Worm (Caenorhabditis elegans) whole organism, L4 larva: Measurements from ENCODE around the gene gldc-1.

Experiments used
- F37D6.2 ChIP-seq: sonication (generic microtip); optimal IDR thresholded peaks from 2 replicates; lab custom pipeline; 2016; ENCODE audit warnings: mild to moderate bottlenecking, missing genetic modification characterization, missing compliant biosample characterization
- F49E8.2 ChIP-seq: sonication (generic microtip); optimal IDR thresholded peaks from 2 replicates; lab custom pipeline; 2016; ENCODE audit warnings: missing compliant biosample characterization, mild to moderate bottlenecking, missing genetic modification characterization, borderline replicate concordance
- R02D3.7 ChIP-seq: fragments of 150-350 bp; sonication (generic microtip); optimal IDR thresholded peaks from 3 replicates; lab custom pipeline; 2014; ENCODE audit warnings: missing biosample characterization, missing genetic modification characterization
- Y48G9A.11 ChIP-seq: fragments of 200-800 bp; sonication (Bioruptor generic); IDR thresholded peaks from 2 replicates; pipeline ENCODE4 v1.3.6; 2022; ENCODE audit warnings: missing genetic modification reagents, missing genetic modification characterization, missing compliant biosample characterization
- aly-2 ChIP-seq: sonication (generic microtip); optimal IDR thresholded peaks from 2 replicates; lab custom pipeline; 2018; ENCODE audit warnings: missing biosample characterization, missing genetic modification characterization
- attf-4 ChIP-seq: sonication (generic microtip); optimal IDR thresholded peaks from 3 replicates; lab custom pipeline; 2017; ENCODE audit warnings: missing biosample characterization, missing genetic modification characterization
- ceh-32 ChIP-seq: sonication (generic microtip); optimal IDR thresholded peaks from 2 replicates; lab custom pipeline; 2016; ENCODE audit warnings: mild to moderate bottlenecking, missing genetic modification characterization, missing compliant biosample characterization; ENCODE audit not compliant: poor library complexity
- ceh-44 ChIP-seq: fragments of 200-800 bp; sonication (Bioruptor generic); IDR thresholded peaks from 2 replicates; pipeline ENCODE4 v1.3.6; 2022; ENCODE audit warnings: missing genetic modification reagents, missing genetic modification characterization, missing compliant biosample characterization
- ctbp-1 ChIP-seq: fragments of 200-800 bp; sonication (Bioruptor generic); IDR thresholded peaks from 2 replicates; pipeline ENCODE4 v1.3.6; 2022; ENCODE audit warnings: missing genetic modification reagents, missing genetic modification characterization, missing compliant biosample characterization
- daf-16 ChIP-seq, 3 experiments: sonication (generic microtip); optimal IDR thresholded peaks; 2 replicates each; lab custom pipeline; 2016 to 2017; ENCODE audit warnings: missing genetic modification characterization in 3 of 3, missing genetic modification reagents in 3 of 3, mild to moderate bottlenecking in 2 of 3, missing compliant biosample characterization in 2 of 3, missing biosample characterization in 1 of 3, moderate library complexity in 1 of 3
- daf-19 ChIP-seq: fragments of 200-800 bp; sonication (Bioruptor generic); conservative IDR thresholded peaks from 2 replicates; pipeline ENCODE4 v1.3.6; 2022; ENCODE audit warnings: missing genetic modification characterization, missing compliant biosample characterization
- dmd-8 ChIP-seq: fragments of 200-800 bp; sonication (Bioruptor generic); IDR thresholded peaks from 2 replicates; pipeline ENCODE4 v1.3.6; 2022; ENCODE audit warnings: missing genetic modification characterization, missing compliant biosample characterization
- dmd-9 ChIP-seq: fragments of 200-800 bp; sonication (Bioruptor generic); IDR thresholded peaks from 2 replicates; pipeline ENCODE4 v1.3.6; 2022; ENCODE audit warnings: missing genetic modification reagents, missing genetic modification characterization, missing compliant biosample characterization
- dpl-1 ChIP-seq: fragments of 150-350 bp; optimal IDR thresholded peaks from 2 replicates; lab custom pipeline; 2014; ENCODE audit warnings: missing biosample characterization, missing genetic modification reagents, missing genetic modification characterization
- egl-43 ChIP-seq: fragments of 200-800 bp; sonication (Bioruptor generic); IDR thresholded peaks from 2 replicates; pipeline ENCODE4 v1.3.6; 2022; ENCODE audit warnings: missing genetic modification reagents, missing genetic modification characterization, missing compliant biosample characterization
- fkh-10 ChIP-seq: fragments of 150-350 bp; optimal IDR thresholded peaks from 2 replicates; lab custom pipeline; 2014; ENCODE audit warnings: missing biosample characterization, missing genetic modification reagents, missing genetic modification characterization
- fos-1 ChIP-seq: fragments of 150-350 bp; optimal IDR thresholded peaks from 2 replicates; lab custom pipeline; 2014; ENCODE audit warnings: missing biosample characterization, missing genetic modification characterization
- gei-8 ChIP-seq: fragments of 200-800 bp; sonication (Bioruptor generic); optimal IDR thresholded peaks from 2 replicates; lab custom pipeline; 2018; ENCODE audit warnings: mild to moderate bottlenecking, missing genetic modification characterization, missing compliant biosample characterization
- hlh-11 ChIP-seq: fragments of 200-800 bp; sonication (Bioruptor generic); optimal IDR thresholded peaks from 2 replicates; lab custom pipeline; 2018; ENCODE audit warnings: mild to moderate bottlenecking, missing genetic modification characterization, missing compliant biosample characterization
- hmg-1.1 ChIP-seq: fragments of 200-800 bp; sonication (Bioruptor generic); IDR thresholded peaks from 2 replicates; pipeline ENCODE4 v1.3.6; 2022; ENCODE audit warnings: missing genetic modification reagents, missing genetic modification characterization, missing compliant biosample characterization
- lin-1 ChIP-seq: fragments of 200-800 bp; sonication (Bioruptor generic); IDR thresholded peaks from 2 replicates; pipeline ENCODE4 v1.3.6; 2022; ENCODE audit warnings: missing genetic modification reagents, missing genetic modification characterization, missing compliant biosample characterization
- lin-13 ChIP-seq: fragments of 150-350 bp; optimal IDR thresholded peaks from 2 replicates; lab custom pipeline; 2014; ENCODE audit warnings: missing biosample characterization, missing genetic modification reagents, missing genetic modification characterization
- lin-29 ChIP-seq: fragments of 200-800 bp; sonication (Bioruptor generic); IDR thresholded peaks from 2 replicates; pipeline ENCODE4 v1.3.6; 2022; ENCODE audit warnings: missing genetic modification reagents, missing genetic modification characterization, missing compliant biosample characterization
- lin-39 ChIP-seq: fragments of 150-350 bp; optimal IDR thresholded peaks from 2 replicates; lab custom pipeline; 2014; ENCODE audit warnings: missing biosample characterization, missing genetic modification reagents, missing genetic modification characterization
- lsy-2 ChIP-seq, 2 experiments: fragments of 150-350 bp in 1 of 2; sonication (generic microtip) in 1 of 2; optimal IDR thresholded peaks; 2 replicates each; lab custom pipeline; 2014 to 2017; ENCODE audit warnings: missing biosample characterization in 2 of 2, missing genetic modification characterization in 2 of 2
- madf-9 ChIP-seq: fragments of 200-800 bp; sonication (Bioruptor generic); conservative IDR thresholded peaks from 2 replicates; pipeline ENCODE4 v1.3.6; 2022; ENCODE audit warnings: missing genetic modification reagents, missing genetic modification characterization, missing compliant biosample characterization
- mdl-1 ChIP-seq, 2 experiments: fragments of 150-350 bp in 1 of 2; sonication (generic microtip) in 1 of 2; optimal IDR thresholded peaks; 2 replicates each; lab custom pipeline; 2014 to 2017; ENCODE audit warnings: missing biosample characterization in 2 of 2, missing genetic modification characterization in 2 of 2
- mes-2 ChIP-seq: sonication (generic microtip); optimal IDR thresholded peaks from 2 replicates; lab custom pipeline; 2016; ENCODE audit warnings: missing genotype, mild to moderate bottlenecking, missing genetic modification characterization, missing compliant biosample characterization; ENCODE audit not compliant: poor library complexity, severe bottlenecking
- nhr-11 ChIP-seq: fragments of 150-350 bp; optimal IDR thresholded peaks from 2 replicates; lab custom pipeline; 2014; ENCODE audit warnings: missing biosample characterization, missing genetic modification characterization
- nhr-237 ChIP-seq: sonication (generic microtip); optimal IDR thresholded peaks from 2 replicates; lab custom pipeline; 2017; ENCODE audit warnings: missing biosample characterization, missing genetic modification characterization
- nhr-41 ChIP-seq: fragments of 200-800 bp; sonication (Bioruptor generic); IDR thresholded peaks from 2 replicates; pipeline ENCODE4 v1.3.6; 2022; ENCODE audit warnings: missing genetic modification reagents, missing genetic modification characterization, missing compliant biosample characterization
- nhr-42 ChIP-seq: fragments of 200-800 bp; sonication (Bioruptor generic); IDR thresholded peaks from 2 replicates; pipeline ENCODE4 v1.3.6; 2022; ENCODE audit warnings: missing genetic modification characterization, missing compliant biosample characterization
- nhr-48 ChIP-seq: sonication (generic microtip); optimal IDR thresholded peaks from 2 replicates; lab custom pipeline; 2016; ENCODE audit warnings: mild to moderate bottlenecking, missing genetic modification characterization, missing compliant biosample characterization
- pha-4 ChIP-seq, 2 experiments: fragments of 150-350 bp in 1 of 2; fragments of 200-800 bp in 1 of 2; sonication (Bioruptor generic) in 1 of 2; IDR thresholded peaks in 1 of 2; optimal IDR thresholded peaks in 1 of 2; 2 replicates each; pipeline versions ENCODE4 v1.3.6 to Lab custom; 2014 to 2022; ENCODE audit warnings: missing genetic modification characterization in 2 of 2, missing genetic modification reagents in 2 of 2, missing biosample characterization in 1 of 2, missing compliant biosample characterization in 1 of 2
- php-3 ChIP-seq: fragments of 200-800 bp; sonication (Bioruptor generic); IDR thresholded peaks from 2 replicates; pipeline ENCODE4 v1.3.6; 2022; ENCODE audit warnings: missing genetic modification reagents, missing genetic modification characterization, missing compliant biosample characterization
- pqm-1 ChIP-seq: sonication (generic microtip); optimal IDR thresholded peaks from 2 replicates; lab custom pipeline; 2017; ENCODE audit warnings: missing biosample characterization, missing genetic modification characterization
- saeg-2 ChIP-seq: fragments of 200-800 bp; sonication (Bioruptor generic); IDR thresholded peaks from 2 replicates; pipeline ENCODE4 v1.3.6; 2022; ENCODE audit warnings: missing genetic modification reagents, missing genetic modification characterization, missing compliant biosample characterization
- snpc-1.2 ChIP-seq: fragments of 200-800 bp; sonication (Bioruptor generic); IDR thresholded peaks from 2 replicates; pipeline ENCODE4 v1.3.6; 2022; ENCODE audit warnings: missing genetic modification reagents, missing genetic modification characterization, missing compliant biosample characterization
- tag-97 ChIP-seq: fragments of 200-800 bp; sonication (Bioruptor generic); IDR thresholded peaks from 2 replicates; pipeline ENCODE4 v1.3.6; 2022; ENCODE audit warnings: missing genetic modification characterization, missing compliant biosample characterization
- tra-1 ChIP-seq: fragments of 200-800 bp; sonication (Bioruptor generic); IDR thresholded peaks from 2 replicates; pipeline ENCODE4 v1.3.6; 2022; ENCODE audit warnings: missing genetic modification reagents, missing genetic modification characterization, missing compliant biosample characterization
- unc-130 ChIP-seq: sonication (generic microtip); optimal IDR thresholded peaks from 2 replicates; lab custom pipeline; 2016; ENCODE audit warnings: missing genetic modification reagents, missing genetic modification characterization, missing compliant biosample characterization
- unc-39 ChIP-seq: sonication (generic microtip); optimal IDR thresholded peaks from 2 replicates; lab custom pipeline; 2017; ENCODE audit warnings: missing biosample characterization, missing genetic modification characterization
- unc-62 ChIP-seq, 3 experiments: fragments of 150-350 bp in 1 of 3; sonication (generic microtip); optimal IDR thresholded peaks in 2 of 3; peaks in 1 of 3; 1 replicate in 1 of 3; 2 replicates in 2 of 3; lab custom pipeline; 2014 to 2017; ENCODE audit warnings: missing biosample characterization in 3 of 3, missing genetic modification characterization in 3 of 3, missing genetic modification reagents in 3 of 3, missing genotype in 1 of 3
- zfp-2 ChIP-seq: sonication (generic microtip); optimal IDR thresholded peaks from 2 replicates; lab custom pipeline; 2016; ENCODE audit warnings: mild to moderate bottlenecking, missing genetic modification characterization, missing compliant biosample characterization
- zip-2 ChIP-seq: fragments of 150-350 bp; optimal IDR thresholded peaks from 2 replicates; lab custom pipeline; 2014; ENCODE audit warnings: missing biosample characterization, missing genetic modification characterization
- ztf-11 ChIP-seq: fragments of 150-350 bp; optimal IDR thresholded peaks from 2 replicates; lab custom pipeline; 2014; ENCODE audit warnings: missing biosample characterization, missing genetic modification characterization

Gene gldc-1

DNA sequence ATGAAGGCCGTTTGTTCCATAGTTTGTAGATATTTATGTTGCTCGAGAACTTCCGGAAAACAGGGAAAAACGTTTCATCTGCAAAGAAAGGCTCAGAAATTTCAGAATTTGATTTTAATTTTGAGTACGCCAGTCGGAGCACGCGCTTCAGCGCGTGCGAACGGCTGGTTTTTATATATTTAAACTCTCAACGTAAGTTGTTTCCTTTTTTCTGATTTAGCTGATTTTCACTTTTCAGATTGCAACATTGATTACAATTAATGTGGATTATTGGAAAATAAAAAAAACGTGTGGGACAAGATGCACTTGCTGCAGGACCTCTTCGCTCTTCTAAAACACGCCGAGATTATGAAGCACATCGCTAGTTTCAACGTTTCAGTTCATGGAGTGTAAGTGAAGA lies 32.4 kb downstream of the gldc-1 start, which contains the start of gene F21H12.3:
F21H12.3 (plus strand) TSS at position 301 of the 400 bp plus-strand sequence.
- TF ChIP-seq attf-4 (tag; lab: Kevin White, UChicago) (no peak), madf-9 (GFP tag; lab: Robert Waterston, UW) (no peak), nhr-48 (tag; lab: Kevin White, UChicago) (no peak), saeg-2 (no peak), fkh-10 (GFP tag; lab: Kevin White, UChicago) (no peak), unc-39 (tag; lab: Kevin White, UChicago) (no peak), daf-19 (no peak), F37D6.2 (no peak), ceh-32 (tag; lab: Kevin White, UChicago) (no peak), lin-29 (GFP tag; lab: Robert Waterston, UW) (no peak), ceh-44 (GFP tag; lab: Robert Waterston, UW) (no peak), pqm-1 (tag; lab: Kevin White, UChicago) (no peak), lin-1 (no peak), lsy-2 (tag; optimal IDR thresholded peaks at IDR 0.05; lab: Kevin White, UChicago) (no peak)
- TF ChIP-seq, all 104 proteins: peak for 0

DNA sequence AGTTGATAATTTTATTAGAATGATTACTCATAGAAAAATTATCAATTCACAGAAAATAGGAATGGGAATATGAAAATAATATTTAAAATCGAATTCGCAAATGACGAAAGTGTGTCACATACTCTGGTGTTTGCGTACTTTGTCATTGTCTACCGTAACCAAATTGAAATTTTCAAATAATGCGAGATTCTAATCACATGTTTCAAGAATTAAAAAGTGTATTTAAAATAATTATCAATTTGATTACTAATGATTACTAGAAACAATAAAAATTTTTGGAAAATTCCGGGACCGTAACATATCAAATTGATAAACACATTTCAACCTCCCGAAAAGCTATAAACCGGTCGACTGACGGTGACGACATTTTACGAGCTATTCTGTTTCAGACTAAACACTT lies 41.2 kb downstream of the gldc-1 start, which contains the start of the genes fbf-2 and nspg-3:
fbf-2 (minus strand) TSS at position 101 of the 400 bp plus-strand sequence.
nspg-3 (plus strand) TSS at position 388 of the 400 bp plus-strand sequence.
- TF ChIP-seq php-3 (GFP tag; lab: Robert Waterston, UW) (0 out of 2 replicates have a peak, but pooled peaks have one; percentile 15), lin-13 (GFP tag; lab: Kevin White, UChicago) (no peak), lsy-2 (tag; optimal IDR thresholded peaks at IDR 0.05; lab: Kevin White, UChicago) (no peak), egl-43 (no peak), daf-16 (GFP tag; optimal IDR thresholded peaks at IDR 0.05; lab: Kevin White, UChicago) (no peak), daf-16 (tag; optimal IDR thresholded peaks at IDR 0.05; lab: Kevin White, UChicago) (peak; percentile 35), unc-62 (GFP tag; optimal IDR thresholded peaks at IDR 0.05 in 1 of 2; lab: Kevin White, UChicago) (no peak), unc-62 (tag; optimal IDR thresholded peaks at IDR 0.05; lab: Kevin White, UChicago) (no peak)

- TF ChIP-seq pha-4 (GFP tag; IDR thresholded peaks at IDR 0.05; lab: Robert Waterston, UW) = no peak
- no peak for TF ChIP-seq pha-4 (tag; optimal IDR thresholded peaks at IDR 0.05; lab: Kevin White, UChicago)
- no peak for TF ChIP-seq lin-39 (tag; lab: Kevin White, UChicago)
- TF ChIP-seq ctbp-1 (GFP tag; lab: Robert Waterston, UW) = no peak
- TF ChIP-seq unc-130 = peak; percentile 88
- no peak for TF ChIP-seq unc-39 (tag; lab: Kevin White, UChicago)
- TF ChIP-seq nhr-11 (tag; lab: Kevin White, UChicago) = no peak
- TF ChIP-seq daf-19 = no peak
- no peak for TF ChIP-seq hlh-11 (tag; lab: Kevin White, UChicago)
- TF ChIP-seq lsy-2 (tag; optimal IDR thresholded peaks at IDR 0.05; lab: Kevin White, UChicago) = peak in 1 of 2 experiments; percentile 70
- TF ChIP-seq nhr-42 (GFP tag; lab: Robert Waterston, UW) = no peak
- no peak for TF ChIP-seq tag-97
- no peak for TF ChIP-seq fos-1 (tag; lab: Kevin White, UChicago)
- TF ChIP-seq aly-2 (tag; lab: Kevin White, UChicago) = no peak
- TF ChIP-seq ztf-11 = no peak
- TF ChIP-seq hmg-1.1 (GFP tag; lab: Robert Waterston, UW) = no peak
- no peak for TF ChIP-seq R02D3.7 (tag; lab: Kevin White, UChicago)
- no peak for TF ChIP-seq mdl-1 (tag; optimal IDR thresholded peaks at IDR 0.05; lab: Kevin White, UChicago)
- peak; percentile 56; the same call in 1 of the 2 replicates for TF ChIP-seq dmd-9 (GFP tag; lab: Robert Waterston, UW)
- peak; percentile 30; the same call in 1 of the 2 replicates for TF ChIP-seq Y48G9A.11
- no peak for TF ChIP-seq dmd-8 (GFP tag; lab: Robert Waterston, UW)
- TF ChIP-seq snpc-1.2 (GFP tag; lab: Robert Waterston, UW) = no peak
- no peak for TF ChIP-seq tra-1 (GFP tag; lab: Robert Waterston, UW)
- TF ChIP-seq dpl-1 (GFP tag; lab: Kevin White, UChicago) = peak; percentile 78
- no peak for TF ChIP-seq gei-8 (GFP tag; lab: Kevin White, UChicago)
- TF ChIP-seq mes-2 (tag; lab: Kevin White, UChicago) = peak; percentile 97
- no peak for TF ChIP-seq zfp-2 (tag; lab: Kevin White, UChicago)
- no peak for TF ChIP-seq nhr-41 (GFP tag; lab: Robert Waterston, UW)
- no peak for TF ChIP-seq zip-2
- peak; percentile 3 for TF ChIP-seq F49E8.2 (tag; lab: Kevin White, UChicago)
- no peak for TF ChIP-seq nhr-237 (tag; lab: Kevin White, UChicago)
Measured at ce11 chrII:6097441-6097840, 47.2 kb downstream of the gldc-1 start, which contains the start of the genes tpp-2 and rbbp-5. Gene tpp-2 (minus strand): TSS chrII:6097597. Gene rbbp-5 (plus strand): TSS chrII:6097830.
